Fruit fly (Drosophila melanogaster): ENCODE data around the gene Es2.
A peak's percentile ranks its signal among the peaks of the same experiment; 100 is the strongest.

Es2 gene

DNA sequence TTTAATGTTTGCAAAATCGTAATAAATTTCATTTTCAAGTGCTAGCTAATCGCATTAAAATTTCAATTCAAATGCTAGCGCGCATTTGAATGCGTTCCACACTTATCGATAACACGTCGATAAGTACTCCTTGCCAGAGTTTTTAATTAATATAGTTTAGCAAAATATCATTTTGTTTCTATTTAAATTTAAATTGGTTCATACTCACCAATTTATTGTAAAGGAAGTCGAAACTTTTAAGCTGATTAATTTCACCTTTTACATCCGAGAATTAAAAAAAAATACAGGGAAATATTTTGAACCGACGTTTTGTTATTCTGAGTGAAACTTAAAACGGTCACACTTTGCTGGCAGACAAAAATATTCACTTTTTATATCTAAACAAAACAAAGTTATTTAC, at the start of gene Es2:
Gene Es2 (plus strand): TSS at position 333 of the 400 bp plus-strand sequence.
- TF ChIP-seq usp (GFP tag; optimal IDR thresholded peaks at IDR 0.05): no peak
- TF ChIP-seq EcR (GFP tag; optimal IDR thresholded peaks at IDR 0.05): no peak
- TF ChIP-seq psq (optimal IDR thresholded peaks at IDR 0.05): no peak
- no peak for TF ChIP-seq CG8478 (optimal IDR thresholded peaks at IDR 0.05)
- TF ChIP-seq pan (optimal IDR thresholded peaks at IDR 0.05): no peak
- no peak for TF ChIP-seq Dll (optimal IDR thresholded peaks at IDR 0.05)

- TF ChIP-seq usp (GFP tag; optimal IDR thresholded peaks at IDR 0.05) (no peak), psq (optimal IDR thresholded peaks at IDR 0.05) (no peak), CG8478 (optimal IDR thresholded peaks at IDR 0.05) (no peak)
These were observed 49.7 kb upstream of the Es2 start, which contains the start of gene lawc for dm6 chrX:8411532-8411960. TSS of gene lawc (minus strand) at chrX:8411658.

DNA sequence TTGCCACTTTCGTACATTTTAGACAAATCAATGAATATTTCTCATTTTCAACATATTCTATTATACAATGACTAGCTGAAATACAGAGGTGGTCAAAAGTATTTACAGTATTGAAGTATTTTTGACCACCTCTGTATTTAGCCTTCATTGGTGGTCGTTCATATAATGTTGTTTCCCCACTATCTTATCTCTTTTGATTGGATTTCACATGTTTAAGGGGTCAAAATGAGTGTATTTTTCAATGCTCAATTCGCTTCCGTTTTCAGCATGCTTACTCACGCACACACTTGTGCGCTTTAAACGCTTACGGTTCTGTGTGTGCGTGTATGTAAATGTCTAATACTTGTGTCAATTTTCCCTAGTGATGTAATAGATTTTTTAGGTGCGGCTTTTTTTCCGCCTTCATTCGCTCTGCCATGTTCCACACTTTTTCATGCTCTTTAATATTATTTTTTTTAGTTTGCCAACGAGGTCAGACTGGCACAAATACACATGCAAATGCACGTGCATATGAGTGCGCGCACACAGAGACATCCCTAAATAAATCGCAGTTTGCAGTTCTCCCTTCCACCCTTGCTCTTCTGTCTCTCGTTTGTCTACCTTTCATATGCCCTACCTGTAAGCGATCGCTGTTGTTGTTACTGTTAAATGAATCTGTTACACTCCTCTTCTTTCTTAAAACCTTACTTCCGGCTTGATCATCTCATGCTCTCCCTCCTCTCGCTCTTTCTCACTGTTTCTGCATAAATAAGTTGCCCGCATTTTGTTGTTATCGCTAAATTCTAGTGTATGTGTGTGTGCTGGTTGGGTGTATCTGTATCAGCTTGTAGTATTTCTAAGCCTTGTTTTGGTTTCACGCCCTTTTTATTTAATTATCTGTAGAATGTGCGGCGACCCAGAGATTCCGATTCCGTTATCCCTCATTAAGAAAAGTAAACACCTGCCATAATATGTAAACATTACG, 48.8 kb upstream of the Es2 start:
- TF ChIP-seq EcR (GFP tag; optimal IDR thresholded peaks at IDR 0.05) (no peak), Dll (optimal IDR thresholded peaks at IDR 0.05) (no peak), psq (optimal IDR thresholded peaks at IDR 0.05) (no peak), usp (GFP tag; optimal IDR thresholded peaks at IDR 0.05) (no peak), CG8478 (optimal IDR thresholded peaks at IDR 0.05) (no peak), pan (optimal IDR thresholded peaks at IDR 0.05) (no peak)

- TF ChIP-seq EcR (GFP tag; optimal IDR thresholded peaks at IDR 0.05) (no peak), psq (optimal IDR thresholded peaks at IDR 0.05) (no peak), Dll (optimal IDR thresholded peaks at IDR 0.05) (no peak), pan (optimal IDR thresholded peaks at IDR 0.05) (no peak), usp (GFP tag; optimal IDR thresholded peaks at IDR 0.05) (no peak), CG8478 (optimal IDR thresholded peaks at IDR 0.05) (no peak)
These were observed 47.7 kb upstream of the Es2 start for dm6 chrX:8413513-8414113.

DNA sequence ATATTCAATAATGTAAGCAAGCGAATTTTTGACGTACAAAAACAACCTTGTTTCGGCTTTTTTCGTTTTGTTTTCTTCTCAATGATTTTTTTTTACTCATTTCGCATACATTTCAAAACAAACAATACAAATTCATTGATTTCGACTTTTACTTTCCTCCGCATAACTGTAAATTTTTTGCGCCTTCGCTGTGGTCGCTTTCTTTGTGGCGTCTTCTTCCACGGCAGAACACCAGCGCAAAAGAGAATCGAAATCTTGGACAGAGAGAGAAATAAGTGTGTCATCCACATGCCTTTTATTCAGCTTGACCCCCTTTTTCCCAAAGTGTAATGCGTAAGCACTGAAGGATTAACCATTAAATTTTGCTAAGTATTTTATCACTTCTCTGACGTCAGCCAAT, 46.9 kb upstream of the Es2 start:
- TF ChIP-seq Dll (optimal IDR thresholded peaks at IDR 0.05): no peak
- no peak for TF ChIP-seq usp (GFP tag; optimal IDR thresholded peaks at IDR 0.05)
- TF ChIP-seq pan (optimal IDR thresholded peaks at IDR 0.05): no peak
- TF ChIP-seq EcR (GFP tag; optimal IDR thresholded peaks at IDR 0.05): no peak
- TF ChIP-seq CG8478 (optimal IDR thresholded peaks at IDR 0.05): no peak
- no peak for TF ChIP-seq psq (optimal IDR thresholded peaks at IDR 0.05)

- no peak for TF ChIP-seq CG8478 (optimal IDR thresholded peaks at IDR 0.05)
- no peak for TF ChIP-seq usp (GFP tag; optimal IDR thresholded peaks at IDR 0.05)
- no peak for TF ChIP-seq pan (optimal IDR thresholded peaks at IDR 0.05)
- no peak for TF ChIP-seq EcR (GFP tag; optimal IDR thresholded peaks at IDR 0.05)
These were observed 45.7 kb upstream of the Es2 start for dm6 chrX:8415605-8416004.

- TF ChIP-seq pan (optimal IDR thresholded peaks at IDR 0.05) (no peak), EcR (GFP tag; optimal IDR thresholded peaks at IDR 0.05) (peak in 1 of 2 experiments; percentile 66), usp (GFP tag; optimal IDR thresholded peaks at IDR 0.05) (no peak), Dll (optimal IDR thresholded peaks at IDR 0.05) (no peak), CG8478 (optimal IDR thresholded peaks at IDR 0.05) (no peak), psq (optimal IDR thresholded peaks at IDR 0.05) (no peak)
These were observed 45.1 kb upstream of the Es2 start for dm6 chrX:8416209-8416608.

DNA sequence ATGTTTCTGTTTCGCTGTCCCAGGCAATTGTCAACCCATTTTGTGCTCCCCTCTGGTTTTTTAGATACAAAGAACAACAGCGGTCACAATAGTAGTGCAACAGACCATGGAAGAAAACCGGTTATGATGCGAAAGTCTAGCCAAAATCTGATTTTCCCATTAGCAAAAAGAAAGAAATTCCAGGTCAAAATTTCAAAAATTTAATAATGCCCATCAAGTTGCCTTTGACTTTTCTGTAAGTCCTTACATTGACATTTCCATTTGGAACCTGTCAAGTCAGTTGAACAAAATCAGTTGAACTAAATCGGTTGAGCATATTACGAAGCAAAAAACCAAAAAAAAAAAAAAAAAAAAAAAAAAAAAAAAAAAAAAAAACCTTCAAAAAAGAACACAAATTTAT, 44.3 kb upstream of the Es2 start:
- TF ChIP-seq CG8478 (optimal IDR thresholded peaks at IDR 0.05) (no peak), Dll (optimal IDR thresholded peaks at IDR 0.05) (no peak)

DNA sequence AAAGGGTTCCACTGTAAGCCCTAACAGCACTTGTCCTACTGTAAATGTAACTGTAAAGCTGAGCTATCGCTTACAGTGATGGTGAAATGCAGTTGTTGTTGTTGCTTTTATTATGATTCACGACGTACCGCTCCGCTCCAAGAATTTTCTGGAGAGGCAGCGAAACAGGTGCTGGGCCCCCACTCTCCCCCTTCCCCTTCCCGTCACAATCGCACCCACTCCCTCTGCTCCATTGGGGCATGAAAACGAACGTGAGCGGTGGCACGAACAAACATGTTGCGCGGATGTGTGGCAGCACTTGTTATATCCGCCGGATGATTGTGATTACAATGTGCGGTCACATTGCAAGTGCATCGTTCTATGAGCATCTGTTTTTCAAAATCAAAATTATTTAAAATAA, 41.7 kb upstream of the Es2 start:
- TF ChIP-seq psq (optimal IDR thresholded peaks at IDR 0.05) (no peak), usp (GFP tag; optimal IDR thresholded peaks at IDR 0.05) (no peak), pan (optimal IDR thresholded peaks at IDR 0.05) (no peak), CG8478 (optimal IDR thresholded peaks at IDR 0.05) (no peak)

dm6 chrX:8420772-8421448, 40.4 kb upstream of the Es2 start:
- peak; percentile 63 for TF ChIP-seq pan (optimal IDR thresholded peaks at IDR 0.05)
- TF ChIP-seq CG8478 (optimal IDR thresholded peaks at IDR 0.05): no peak
- peak; percentile 23 to 52 for TF ChIP-seq EcR (GFP tag; optimal IDR thresholded peaks at IDR 0.05)

DNA sequence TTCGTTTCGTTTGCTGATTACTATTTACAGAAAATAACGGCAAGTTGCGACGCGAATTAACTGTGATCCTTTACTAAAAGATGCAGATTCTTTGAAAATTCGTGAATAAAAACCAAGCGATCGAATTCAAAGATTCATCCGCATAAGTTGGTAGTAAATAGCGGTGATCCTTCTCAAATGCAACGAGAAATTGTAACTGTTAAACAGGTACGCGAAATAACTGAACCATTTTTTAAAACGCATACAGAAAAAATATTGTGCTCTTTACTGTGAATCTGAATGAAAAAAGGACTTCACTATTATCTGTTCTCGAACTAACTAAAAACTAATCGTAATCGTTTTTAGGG, 39.9 kb upstream of the Es2 start:
- TF ChIP-seq CG8478 (optimal IDR thresholded peaks at IDR 0.05) (no peak), Dll (optimal IDR thresholded peaks at IDR 0.05) (no peak)

- TF ChIP-seq Dll (optimal IDR thresholded peaks at IDR 0.05) (no peak), EcR (GFP tag; optimal IDR thresholded peaks at IDR 0.05) (no peak), pan (optimal IDR thresholded peaks at IDR 0.05) (no peak)
These were observed 38.6 kb upstream of the Es2 start for dm6 chrX:8422643-8423042.

DNA sequence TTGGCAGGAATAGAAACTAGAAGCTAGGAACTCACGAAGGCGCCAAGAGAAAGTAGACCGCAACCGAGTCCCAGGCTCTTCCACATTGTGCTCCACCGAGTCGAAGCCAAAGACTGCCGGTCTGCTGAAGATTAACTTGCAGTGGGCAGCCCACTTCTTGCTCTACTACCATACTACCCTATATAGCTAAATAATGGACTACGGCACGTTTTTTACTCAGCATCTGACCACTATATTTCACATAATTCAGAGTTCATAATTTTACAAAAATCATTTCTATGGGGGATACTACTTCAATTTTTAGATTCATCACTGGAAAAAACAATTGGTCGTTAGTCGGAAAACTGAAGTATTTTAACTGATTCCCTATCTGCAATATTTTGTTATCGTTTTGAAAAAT, 27.6 kb upstream of the Es2 start, which contains the start of gene CG32712:
Gene CG32712 (minus strand): TSS at position 101 of the 400 bp plus-strand sequence.
- TF ChIP-seq psq (optimal IDR thresholded peaks at IDR 0.05) (no peak), usp (GFP tag; optimal IDR thresholded peaks at IDR 0.05) (no peak), EcR (GFP tag; optimal IDR thresholded peaks at IDR 0.05) (no peak), CG8478 (optimal IDR thresholded peaks at IDR 0.05) (no peak), Dll (optimal IDR thresholded peaks at IDR 0.05) (no peak), pan (optimal IDR thresholded peaks at IDR 0.05) (no peak)
